Worm (Caenorhabditis elegans) whole organism, young adult: ENCODE results near the gene spp-28.

Experiments used
- B0019.2 ChIP-seq: fragments of 200-800 bp; sonication (Bioruptor generic); conservative IDR thresholded peaks from 2 replicates; pipeline ENCODE4 v1.3.6; 2022; ENCODE audit warnings: missing genetic modification reagents, missing genetic modification characterization, missing compliant biosample characterization
- F33H1.4 ChIP-seq: fragments of 200-800 bp; sonication (Bioruptor generic); IDR thresholded peaks from 2 replicates; pipeline ENCODE4 v1.3.6; 2022; ENCODE audit warnings: missing genetic modification reagents, missing genetic modification characterization, missing compliant biosample characterization
- F49E8.2 ChIP-seq: sonication (generic microtip); optimal IDR thresholded peaks from 3 replicates; lab custom pipeline; 2017; ENCODE audit warnings: missing genetic modification characterization, mild to moderate bottlenecking, missing compliant biosample characterization, antibody characterized with exemption, moderate library complexity; ENCODE audit not compliant: insufficient read depth
- ama-1 ChIP-seq, 3 experiments: fragments of 150-350 bp in 1 of 3; sonication (generic microtip) in 2 of 3; optimal IDR thresholded peaks; 2 replicates each; lab custom pipeline; 2014 to 2018; ENCODE audit warnings: missing biosample characterization in 2 of 3, missing genetic modification characterization in 2 of 3, missing genetic modification reagents in 2 of 3
- aptf-3 ChIP-seq: fragments of 200-800 bp; sonication (Bioruptor generic); IDR thresholded peaks from 2 replicates; pipeline ENCODE4 v1.3.6; 2022; ENCODE audit warnings: missing genetic modification characterization, missing compliant biosample characterization
- ccch-3 ChIP-seq: fragments of 200-800 bp; sonication (Bioruptor generic); optimal IDR thresholded peaks from 2 replicates; lab custom pipeline; 2018; ENCODE audit warnings: mild to moderate bottlenecking, missing genetic modification characterization, missing compliant biosample characterization
- ceh-100 ChIP-seq: fragments of 200-800 bp; sonication (Bioruptor generic); IDR thresholded peaks from 2 replicates; pipeline ENCODE4 v1.3.6; 2022; ENCODE audit warnings: missing genetic modification reagents, missing genetic modification characterization, missing compliant biosample characterization
- ceh-27 ChIP-seq: fragments of 200-800 bp; sonication (Bioruptor generic); optimal IDR thresholded peaks from 2 replicates; lab custom pipeline; 2018; ENCODE audit warnings: mild to moderate bottlenecking, missing genetic modification characterization, moderate library complexity, missing compliant biosample characterization
- dox-1 ChIP-seq: fragments of 200-800 bp; sonication (Bioruptor generic); IDR thresholded peaks from 2 replicates; pipeline ENCODE4 v1.3.6; 2022; ENCODE audit warnings: missing genetic modification reagents, missing genetic modification characterization, missing compliant biosample characterization
- dpl-1 ChIP-seq: fragments of 150-350 bp; optimal IDR thresholded peaks from 2 replicates; lab custom pipeline; 2014; ENCODE audit warnings: missing biosample characterization, missing genetic modification reagents, missing genetic modification characterization
- efl-1 ChIP-seq: fragments of 150-350 bp; optimal IDR thresholded peaks from 2 replicates; lab custom pipeline; 2014; ENCODE audit warnings: missing biosample characterization, missing genetic modification reagents, missing genetic modification characterization
- egl-44 ChIP-seq: fragments of 200-800 bp; sonication (Bioruptor generic); IDR thresholded peaks from 2 replicates; pipeline ENCODE4 v1.3.6; 2022; ENCODE audit warnings: missing genetic modification reagents, missing genetic modification characterization, missing compliant biosample characterization
- ekl-4 ChIP-seq: fragments of 200-800 bp; sonication (Bioruptor generic); IDR thresholded peaks from 2 replicates; pipeline ENCODE4 v1.3.6; 2022; ENCODE audit warnings: missing genetic modification reagents, missing genetic modification characterization, missing compliant biosample characterization
- fkh-3 ChIP-seq: sonication (generic microtip); optimal IDR thresholded peaks from 2 replicates; lab custom pipeline; 2016; ENCODE audit warnings: mild to moderate bottlenecking, missing genetic modification characterization, missing compliant biosample characterization
- hrde-1 ChIP-seq: sonication (generic microtip); optimal IDR thresholded peaks from 2 replicates; lab custom pipeline; 2016; ENCODE audit warnings: missing genetic modification characterization, mild to moderate bottlenecking, missing compliant biosample characterization, moderate library complexity, missing genotype, missing genetic modification reagents, borderline replicate concordance
- hsf-1 ChIP-seq: fragments of 200-800 bp; sonication (Bioruptor generic); IDR thresholded peaks from 2 replicates; pipeline ENCODE4 v1.3.6; 2022; ENCODE audit warnings: missing genetic modification reagents, missing genetic modification characterization, missing compliant biosample characterization
- let-607 ChIP-seq, 2 experiments: fragments of 200-800 bp in 1 of 2; sonication (Bioruptor generic) in 1 of 2; sonication (generic microtip) in 1 of 2; optimal IDR thresholded peaks; 2 replicates each; lab custom pipeline; 2016 to 2018; ENCODE audit warnings: mild to moderate bottlenecking in 2 of 2, missing compliant biosample characterization in 2 of 2, missing genetic modification characterization in 2 of 2, moderate library complexity in 2 of 2, missing genotype in 1 of 2
- lin-40 ChIP-seq: sonication (generic microtip); optimal IDR thresholded peaks from 2 replicates; lab custom pipeline; 2016; ENCODE audit warnings: missing genetic modification characterization, mild to moderate bottlenecking, missing compliant biosample characterization, missing genotype, missing genetic modification reagents
- lir-1 ChIP-seq: fragments of 200-800 bp; sonication (Bioruptor generic); conservative IDR thresholded peaks from 2 replicates; pipeline ENCODE4 v1.3.6; 2022; ENCODE audit warnings: missing genetic modification reagents, missing genetic modification characterization, missing compliant biosample characterization
- madf-3 ChIP-seq: fragments of 200-800 bp; sonication (Bioruptor generic); IDR thresholded peaks from 2 replicates; pipeline ENCODE4 v1.3.6; 2022; ENCODE audit warnings: missing genetic modification reagents, missing genetic modification characterization, missing compliant biosample characterization
- madf-8 ChIP-seq: fragments of 200-800 bp; sonication (Bioruptor generic); conservative IDR thresholded peaks from 2 replicates; pipeline ENCODE4 v1.3.6; 2022; ENCODE audit warnings: missing genetic modification reagents, missing genetic modification characterization, missing compliant biosample characterization
- mel-28 ChIP-seq: sonication (generic microtip); optimal IDR thresholded peaks from 2 replicates; lab custom pipeline; 2016; ENCODE audit warnings: borderline replicate concordance, mild to moderate bottlenecking, missing genetic modification characterization, missing compliant biosample characterization
- mxl-1 ChIP-seq: sonication (generic microtip); optimal IDR thresholded peaks from 2 replicates; lab custom pipeline; 2016; ENCODE audit warnings: missing genetic modification characterization, missing compliant biosample characterization
- nfya-2 ChIP-seq: fragments of 200-800 bp; sonication (Bioruptor generic); IDR thresholded peaks from 2 replicates; pipeline ENCODE4 v1.3.6; 2022; ENCODE audit warnings: missing genetic modification reagents, missing genetic modification characterization, missing compliant biosample characterization
- nhr-120 ChIP-seq: fragments of 200-800 bp; sonication (Bioruptor generic); IDR thresholded peaks from 2 replicates; pipeline ENCODE4 v1.3.6; 2022; ENCODE audit warnings: missing genetic modification characterization, missing compliant biosample characterization
- nhr-179 ChIP-seq: sonication (generic microtip); optimal IDR thresholded peaks from 2 replicates; lab custom pipeline; 2016; ENCODE audit warnings: mild to moderate bottlenecking, missing genetic modification characterization, missing compliant biosample characterization
- nhr-80 ChIP-seq: sonication (generic microtip); optimal IDR thresholded peaks from 2 replicates; lab custom pipeline; 2016; ENCODE audit warnings: missing genetic modification characterization, missing compliant biosample characterization
- nhr-90 ChIP-seq: sonication (generic microtip); optimal IDR thresholded peaks from 2 replicates; lab custom pipeline; 2016; ENCODE audit warnings: missing genotype, mild to moderate bottlenecking, missing genetic modification characterization, missing compliant biosample characterization
- rec-8 ChIP-seq, 2 experiments: sonication (generic microtip); optimal IDR thresholded peaks; 2 replicates each; lab custom pipeline; 2016; ENCODE audit warnings: mild to moderate bottlenecking in 2 of 2, missing genetic modification characterization in 2 of 2, missing genetic modification reagents in 2 of 2, missing genotype in 2 of 2, missing biosample characterization in 1 of 2, missing compliant biosample characterization in 1 of 2, moderate library complexity in 1 of 2
- rpc-1 ChIP-seq, 2 experiments: fragments of 150-350 bp in 1 of 2; sonication (generic microtip) in 1 of 2; optimal IDR thresholded peaks; 2 replicates each; lab custom pipeline; 2014 to 2018; ENCODE audit warnings: missing biosample characterization in 1 of 2, missing genetic modification characterization in 1 of 2, missing genetic modification reagents in 1 of 2, missing genotype in 1 of 2
- sea-2 ChIP-seq: fragments of 200-800 bp; sonication (Bioruptor generic); IDR thresholded peaks from 2 replicates; pipeline ENCODE4 v1.3.6; 2022; ENCODE audit warnings: missing genetic modification characterization, missing compliant biosample characterization
- snpc-1.1 ChIP-seq: sonication (generic microtip); optimal IDR thresholded peaks from 2 replicates; lab custom pipeline; 2017; ENCODE audit warnings: missing genetic modification characterization, mild to moderate bottlenecking, missing compliant biosample characterization, antibody characterized with exemption, moderate library complexity, missing genotype, missing genetic modification reagents; ENCODE audit not compliant: insufficient read depth
- snpc-1.3 ChIP-seq: sonication (generic microtip); optimal IDR thresholded peaks from 2 replicates; lab custom pipeline; 2017; ENCODE audit warnings: missing genetic modification characterization, mild to moderate bottlenecking, missing compliant biosample characterization, antibody characterized with exemption, moderate library complexity, missing genotype, missing genetic modification reagents; ENCODE audit not compliant: insufficient read depth
- ztf-18 ChIP-seq: sonication (generic microtip); optimal IDR thresholded peaks from 2 replicates; lab custom pipeline; 2016; ENCODE audit warnings: missing genotype, mild to moderate bottlenecking, missing genetic modification characterization, missing compliant biosample characterization
- ztf-22 ChIP-seq: fragments of 200-800 bp; sonication (Bioruptor generic); optimal IDR thresholded peaks from 2 replicates; lab custom pipeline; 2018; ENCODE audit warnings: mild to moderate bottlenecking, missing genetic modification characterization, moderate library complexity, missing compliant biosample characterization

Gene spp-28

DNA sequence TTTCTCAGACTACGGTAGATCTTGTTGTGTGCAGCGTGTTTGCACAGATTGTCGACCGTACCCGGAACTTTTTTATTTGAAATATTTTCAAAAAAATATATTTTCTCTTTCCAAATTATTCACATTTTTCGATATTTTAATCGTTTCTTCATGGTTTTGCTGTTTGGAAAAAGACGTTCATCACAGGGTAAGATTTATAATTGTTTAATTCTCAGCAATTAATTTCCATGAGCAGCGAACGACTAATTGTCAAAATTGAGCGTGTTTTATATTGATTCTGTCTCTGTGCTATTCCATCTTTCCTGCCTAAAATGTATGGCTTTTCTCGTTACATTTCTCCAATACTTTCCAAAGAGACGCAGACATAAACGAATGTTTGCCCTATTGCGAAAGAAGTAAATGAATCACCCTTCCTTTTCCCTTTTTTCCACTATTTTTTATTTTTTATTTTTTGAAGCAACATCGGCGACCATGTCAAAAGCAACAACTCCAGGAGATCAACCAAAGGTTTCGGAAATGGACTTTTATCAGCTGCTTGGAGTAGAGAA, 1.0 kb upstream of the spp-28 start, which contains the start of gene dnj-16 (continued):
- TF ChIP-seq ztf-22 (GFP tag; lab: Kevin White, UChicago) (no peak), nhr-80 (peak; percentile 31), nhr-179 (tag; lab: Kevin White, UChicago) (no peak), nfya-2 (GFP tag; lab: Robert Waterston, UW) (no peak), egl-44 (GFP tag; lab: Robert Waterston, UW) (no peak), let-607 (tag; optimal IDR thresholded peaks at IDR 0.05; lab: Kevin White, UChicago) (no peak), ceh-27 (no peak)

- TF ChIP-seq nhr-120 (GFP tag; lab: Robert Waterston, UW) (no peak), mxl-1 (tag; lab: Kevin White, UChicago) (no peak), sea-2 (GFP tag; lab: Robert Waterston, UW) (no peak), ceh-100 (GFP tag; lab: Robert Waterston, UW) (no peak), madf-3 (no peak), madf-8 (GFP tag; lab: Robert Waterston, UW) (no peak), B0019.2 (GFP tag; lab: Robert Waterston, UW) (no peak)
Measured at ce11 chrIII:4189602-4190001, 539 bp downstream of the spp-28 start.

DNA sequence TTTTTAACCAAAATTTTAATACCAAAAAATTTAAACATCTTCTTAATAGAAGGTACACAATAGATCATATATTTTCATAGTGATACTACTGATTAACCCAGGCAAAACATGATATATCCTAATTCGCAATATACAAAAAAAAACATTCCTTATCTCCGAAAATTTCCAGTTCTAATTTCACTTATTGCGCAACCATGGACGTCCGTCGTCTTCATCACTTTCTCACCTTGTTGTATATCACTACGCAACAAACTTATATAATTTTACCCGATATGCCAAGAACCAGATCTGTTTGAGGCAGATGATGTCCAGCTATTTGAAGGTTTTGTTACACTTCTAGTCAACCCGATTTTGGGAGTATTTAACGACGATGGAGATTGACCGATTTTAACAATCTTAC, 2.3 kb downstream of the spp-28 start, which contains the start of gene R74.2:
Gene R74.2, plus strand, starts transcription at position 316 of the 400 bp plus-strand sequence.
- TF ChIP-seq rpc-1 (optimal IDR thresholded peaks at IDR 0.05; lab: Kevin White, UChicago) (no peak), rpc-1 (tag; optimal IDR thresholded peaks at IDR 0.05; lab: Kevin White, UChicago) (no peak), nhr-90 (no peak), fkh-3 (tag; lab: Kevin White, UChicago) (no peak), efl-1 (no peak), lin-40 (no peak), ccch-3 (GFP tag; lab: Kevin White, UChicago) (no peak), lir-1 (GFP tag; lab: Robert Waterston, UW) (no peak)
- TF ChIP-seq, all 124 proteins: peak for 0

ce11 chrIII:4186751-4187309, 3.3 kb downstream of the spp-28 start, which contains the start of gene lars-1:
Gene lars-1, minus strand, starts transcription at chrIII:4186801.
- no peak for TF ChIP-seq lir-1 (GFP tag; lab: Robert Waterston, UW)
- TF ChIP-seq let-607 (tag; optimal IDR thresholded peaks at IDR 0.05; lab: Kevin White, UChicago): peak; percentile 87 to 92
- TF ChIP-seq dox-1: no peak
- peak; percentile 48 for TF ChIP-seq nhr-80

DNA sequence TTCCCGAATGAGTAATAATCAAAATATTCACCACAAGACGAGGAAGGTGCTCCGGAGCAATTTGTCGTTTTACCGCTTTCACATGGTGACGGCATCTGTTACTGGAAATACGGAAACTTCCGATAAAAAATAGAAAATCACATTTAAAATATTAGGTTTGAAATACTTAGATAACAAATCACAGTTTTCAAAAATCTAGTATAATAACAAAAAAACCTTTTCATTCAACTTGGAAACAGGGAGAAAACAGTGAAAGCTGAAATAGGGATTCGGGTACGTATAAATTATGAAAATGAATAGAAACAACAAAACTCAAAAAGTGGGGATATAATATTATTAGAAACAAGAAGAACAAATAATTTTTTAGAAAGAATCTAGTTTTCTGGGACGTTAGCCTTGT, 8.8 kb downstream of the spp-28 start, which contains the start of gene C16C10.1:
Gene C16C10.1, minus strand, starts transcription at position 101 of the 400 bp plus-strand sequence.
- TF ChIP-seq aptf-3 (0 out of 2 replicates have a peak, but pooled peaks have one; percentile 20), dpl-1 (GFP tag; lab: Kevin White, UChicago) (no peak)

DNA sequence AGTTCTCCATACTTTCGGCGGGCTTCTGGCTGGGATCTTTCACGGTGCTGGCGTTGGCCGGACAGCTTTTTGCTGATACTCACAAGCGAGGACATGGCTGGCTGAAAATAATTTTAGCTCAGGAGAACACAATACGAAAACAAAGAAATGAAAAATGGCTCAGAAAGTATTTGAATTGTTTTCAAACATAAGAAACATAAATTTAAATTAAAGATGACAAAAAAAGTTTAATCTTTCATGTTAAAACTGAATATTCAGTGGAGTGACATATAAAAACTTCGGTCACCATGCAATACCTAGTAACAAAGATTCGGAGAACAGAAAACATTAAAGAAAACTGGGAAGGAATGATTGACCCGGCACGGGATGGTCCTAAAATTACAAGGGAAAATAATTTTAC, 11.6 kb downstream of the spp-28 start, which contains the start of gene C16C10.2:
Gene C16C10.2, minus strand, starts transcription at position 101 of the 400 bp plus-strand sequence.
- no peak for TF ChIP-seq ama-1 (optimal IDR thresholded peaks at IDR 0.05; lab: Kevin White, UChicago)
- no peak for TF ChIP-seq ama-1 (GFP tag; optimal IDR thresholded peaks at IDR 0.05; lab: Kevin White, UChicago)
- 0 out of 2 replicates have a peak, but pooled peaks have one; percentile 27 for TF ChIP-seq hsf-1

ce11 chrIII:4176109-4176596, 14.0 kb downstream of the spp-28 start, which contains the start of the genes hrde-1 and C16C10.13:
Gene hrde-1, minus strand, starts transcription at chrIII:4176159.
Gene C16C10.13, plus strand, starts transcription at chrIII:4176440.
- TF ChIP-seq ekl-4 (GFP tag; lab: Robert Waterston, UW) (peak; percentile 65; the same call in 1 of the 2 replicates), hrde-1 (tag; lab: Kevin White, UChicago) (peak; percentile 98), snpc-1.1 (tag; lab: Kevin White, UChicago) (peak; percentile 43), F33H1.4 (GFP tag; lab: Robert Waterston, UW) (peak; percentile 78), rec-8 (tag; optimal IDR thresholded peaks at IDR 0.05; lab: Kevin White, UChicago) (no peak), F49E8.2 (tag; lab: Kevin White, UChicago) (peak; percentile 93), rpc-1 (optimal IDR thresholded peaks at IDR 0.05; lab: Kevin White, UChicago) (peak; percentile 21), rpc-1 (tag; optimal IDR thresholded peaks at IDR 0.05; lab: Kevin White, UChicago) (no peak), snpc-1.3 (tag; lab: Kevin White, UChicago) (peak; percentile 82), mel-28 (tag; lab: Kevin White, UChicago) (no peak), ztf-18 (tag; lab: Kevin White, UChicago) (peak; percentile 7)
